Worm (Caenorhabditis elegans) whole organism, L2 larva: ENCODE data around the gene gpa-7.

ENCODE experiments used
- C34F6.9 ChIP-seq: fragments of 150-350 bp; optimal IDR thresholded peaks from 2 replicates; lab custom pipeline; 2014; ENCODE audit warnings: missing biosample characterization, missing genetic modification characterization
- Y55F3AM.14 ChIP-seq: fragments of 200-800 bp; sonication (Bioruptor generic); optimal IDR thresholded peaks from 2 replicates; lab custom pipeline; 2018; ENCODE audit warnings: mild to moderate bottlenecking, missing genetic modification characterization, missing compliant biosample characterization
- ZK546.5 ChIP-seq: sonication (generic microtip); optimal IDR thresholded peaks from 2 replicates; lab custom pipeline; 2017; ENCODE audit warnings: missing biosample characterization, missing genetic modification characterization
- alr-1 ChIP-seq: fragments of 150-350 bp; optimal IDR thresholded peaks from 2 replicates; lab custom pipeline; 2014; ENCODE audit warnings: missing biosample characterization, missing genetic modification characterization
- dmd-4 ChIP-seq: sonication (generic microtip); optimal IDR thresholded peaks from 2 replicates; lab custom pipeline; 2017; ENCODE audit warnings: missing biosample characterization, missing genetic modification characterization
- egl-27 ChIP-seq: sonication (generic microtip); optimal IDR thresholded peaks from 3 replicates; lab custom pipeline; 2017; ENCODE audit warnings: missing biosample characterization, missing genetic modification reagents, missing genetic modification characterization
- elt-1 ChIP-seq: fragments of 150-350 bp; optimal IDR thresholded peaks from 2 replicates; lab custom pipeline; 2014; ENCODE audit warnings: missing biosample characterization, missing genetic modification characterization
- elt-3 ChIP-seq: sonication (generic microtip); optimal IDR thresholded peaks from 2 replicates; lab custom pipeline; 2017; ENCODE audit warnings: missing biosample characterization, missing genetic modification characterization
- fos-1 ChIP-seq: fragments of 150-350 bp; optimal IDR thresholded peaks from 2 replicates; lab custom pipeline; 2014; ENCODE audit warnings: missing biosample characterization, missing genetic modification characterization
- lsy-2 ChIP-seq, 2 experiments: fragments of 150-350 bp in 1 of 2; sonication (generic microtip) in 1 of 2; optimal IDR thresholded peaks; 2 replicates each; lab custom pipeline; 2014 to 2017; ENCODE audit warnings: missing biosample characterization in 2 of 2, missing genetic modification characterization in 2 of 2
- mab-5 ChIP-seq: fragments of 150-350 bp; optimal IDR thresholded peaks from 2 replicates; lab custom pipeline; 2014; ENCODE audit warnings: missing biosample characterization, missing genetic modification characterization
- mbf-1 ChIP-seq: sonication (generic microtip); optimal IDR thresholded peaks from 2 replicates; lab custom pipeline; 2017; ENCODE audit warnings: missing biosample characterization, missing genetic modification characterization
- nhr-10 ChIP-seq: sonication (generic microtip); optimal IDR thresholded peaks from 2 replicates; lab custom pipeline; 2017; ENCODE audit warnings: missing biosample characterization, missing genetic modification characterization
- nhr-12 ChIP-seq: fragments of 150-350 bp; optimal IDR thresholded peaks from 2 replicates; lab custom pipeline; 2014; ENCODE audit warnings: missing biosample characterization, missing genetic modification characterization
- nhr-21 ChIP-seq: fragments of 150-350 bp; optimal IDR thresholded peaks from 2 replicates; lab custom pipeline; 2014; ENCODE audit warnings: missing biosample characterization, missing genetic modification characterization
- nhr-237 ChIP-seq: fragments of 150-350 bp; optimal IDR thresholded peaks from 2 replicates; lab custom pipeline; 2014; ENCODE audit warnings: missing biosample characterization, missing genetic modification characterization
- nhr-25 ChIP-seq: fragments of 150-350 bp; sonication (generic microtip); optimal IDR thresholded peaks from 3 replicates; lab custom pipeline; 2014; ENCODE audit warnings: missing biosample characterization, missing genetic modification characterization
- nhr-6 ChIP-seq: fragments of 150-350 bp; optimal IDR thresholded peaks from 2 replicates; lab custom pipeline; 2014; ENCODE audit warnings: missing biosample characterization, missing genetic modification characterization
- nhr-77 ChIP-seq: fragments of 150-350 bp; optimal IDR thresholded peaks from 2 replicates; lab custom pipeline; 2014; ENCODE audit warnings: missing biosample characterization, missing genetic modification characterization
- peb-1 ChIP-seq: fragments of 150-350 bp; optimal IDR thresholded peaks from 2 replicates; lab custom pipeline; 2014; ENCODE audit warnings: missing biosample characterization, missing genetic modification characterization
- unc-39 ChIP-seq: fragments of 150-350 bp; optimal IDR thresholded peaks from 2 replicates; lab custom pipeline; 2014; ENCODE audit warnings: missing biosample characterization, missing genetic modification characterization
- unc-55 ChIP-seq: fragments of 150-350 bp; sonication (generic microtip); optimal IDR thresholded peaks from 3 replicates; lab custom pipeline; 2014; ENCODE audit warnings: missing biosample characterization, missing genetic modification reagents, missing genetic modification characterization
- unc-62 ChIP-seq: fragments of 150-350 bp; optimal IDR thresholded peaks from 2 replicates; lab custom pipeline; 2014; ENCODE audit warnings: missing biosample characterization, missing genetic modification reagents, missing genetic modification characterization
- zag-1 ChIP-seq: fragments of 150-350 bp; optimal IDR thresholded peaks from 2 replicates; lab custom pipeline; 2014; ENCODE audit warnings: missing biosample characterization, missing genetic modification characterization
- ztf-1 ChIP-seq: fragments of 200-800 bp; sonication (Bioruptor generic); conservative IDR thresholded peaks from 2 replicates; pipeline ENCODE4 v1.3.6; 2022; ENCODE audit warnings: missing genetic modification characterization, missing compliant biosample characterization
- ztf-11 ChIP-seq: sonication (generic microtip); optimal IDR thresholded peaks from 2 replicates; lab custom pipeline; 2017; ENCODE audit warnings: missing biosample characterization, missing genetic modification characterization
- ztf-4 ChIP-seq: fragments of 150-350 bp; optimal IDR thresholded peaks from 2 replicates; lab custom pipeline; 2014; ENCODE audit warnings: missing biosample characterization, missing genetic modification characterization

gpa-7 gene

DNA sequence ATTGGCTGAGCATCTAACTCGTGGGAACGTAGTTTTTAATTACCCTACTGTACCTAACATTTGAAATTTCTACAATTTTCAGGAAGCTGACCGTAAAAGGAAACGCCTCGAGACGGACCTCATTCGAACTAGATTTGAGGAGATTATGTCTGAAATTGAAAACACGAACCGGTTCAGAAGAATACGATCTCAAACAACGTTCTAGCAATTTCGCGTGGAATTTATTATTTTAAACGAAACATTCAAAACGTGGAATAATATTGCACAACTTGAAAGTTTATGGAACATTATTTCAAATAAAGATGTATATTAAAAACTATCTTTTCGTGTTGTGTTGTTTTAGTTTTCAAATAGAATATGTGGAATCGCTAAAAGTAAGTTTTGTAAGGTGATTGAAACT lies 39.7 kb downstream of the gpa-7 start, which contains the start of gene F13B12.7:
Gene F13B12.7, plus strand, starts transcription at position 301 of the 400 bp plus-strand sequence.
- TF ChIP-seq fos-1 (tag; lab: Kevin White, UChicago) = no peak

DNA sequence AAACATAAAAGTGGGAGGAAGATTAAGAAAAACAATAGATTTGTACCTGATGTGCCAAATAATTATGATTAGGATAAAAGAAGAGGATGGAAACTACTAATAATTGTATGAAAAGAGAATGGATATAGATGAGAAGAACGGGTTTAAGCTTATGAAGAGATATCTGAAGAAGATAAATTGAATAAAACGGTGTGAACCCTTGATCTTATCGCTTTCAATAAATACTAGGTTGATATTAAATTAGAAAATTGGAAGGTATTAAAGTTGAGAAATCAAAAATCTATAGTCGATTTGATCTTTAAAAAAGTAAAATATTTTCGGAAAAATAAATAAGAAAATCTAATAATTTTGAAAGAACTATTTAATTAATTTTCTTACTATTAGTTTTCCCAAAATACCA lies 46.0 kb downstream of the gpa-7 start, which contains the start of gene F13B12.4:
Gene F13B12.4, minus strand, starts transcription at position 101 of the 400 bp plus-strand sequence.
- TF ChIP-seq peb-1 (tag; lab: Kevin White, UChicago) (no peak), unc-62 (GFP tag; lab: Kevin White, UChicago) (no peak), nhr-77 (tag; lab: Kevin White, UChicago) (no peak), mab-5 (no peak), ZK546.5 (no peak), ztf-11 (no peak), alr-1 (no peak), zag-1 (tag; lab: Kevin White, UChicago) (no peak), elt-1 (tag; lab: Kevin White, UChicago) (no peak), nhr-21 (tag; lab: Kevin White, UChicago) (no peak), egl-27 (tag; lab: Kevin White, UChicago) (no peak), nhr-12 (tag; lab: Kevin White, UChicago) (no peak), C34F6.9 (no peak)

DNA sequence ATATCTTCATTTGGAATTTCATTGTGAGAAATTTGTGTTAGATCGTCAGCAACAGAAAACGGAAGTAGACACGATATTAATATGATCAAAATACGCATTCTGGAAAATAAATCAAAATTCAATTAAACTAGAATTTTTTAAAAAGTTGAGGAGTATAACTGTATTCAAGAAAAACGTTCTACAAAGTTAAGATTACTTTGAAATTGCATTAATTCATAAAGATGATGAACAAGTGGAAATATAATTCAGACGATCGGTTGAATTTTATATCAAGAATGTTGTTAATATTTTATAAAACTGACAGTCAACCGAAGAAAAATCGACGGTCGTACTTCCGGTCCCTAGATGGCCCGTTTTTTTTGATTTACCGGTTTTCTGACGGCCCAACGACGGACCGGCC lies 49.2 kb downstream of the gpa-7 start, which contains the start of gene F01D4.8:
Gene F01D4.8, minus strand, starts transcription at position 101 of the 400 bp plus-strand sequence.
- TF ChIP-seq unc-55 (GFP tag; lab: Kevin White, UChicago) = no peak
- TF ChIP-seq mab-5 = no peak
- no peak for TF ChIP-seq mbf-1 (tag; lab: Kevin White, UChicago)
- TF ChIP-seq, all 48 proteins: peak for 0

DNA sequence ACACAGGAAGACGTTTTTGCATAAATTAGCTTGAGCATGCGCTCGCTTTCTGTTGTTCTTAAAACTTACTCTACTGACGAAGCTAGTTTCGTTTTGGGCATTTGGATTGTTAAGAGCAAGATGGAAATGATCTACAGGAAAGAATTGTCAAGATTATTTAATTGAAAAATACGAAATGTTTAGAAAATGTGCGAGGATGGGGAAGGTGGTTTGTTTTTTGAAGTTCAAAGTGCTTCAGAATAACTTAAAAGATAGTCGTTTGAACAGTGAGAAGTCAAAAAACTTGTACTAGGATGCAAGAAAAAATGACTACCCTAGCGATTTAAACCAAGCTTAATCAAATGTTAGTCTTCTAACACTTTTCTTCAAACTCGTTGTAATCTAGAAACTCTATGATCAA lies 53.3 kb downstream of the gpa-7 start, which contains the start of gene srb-17:
Gene srb-17, minus strand, starts transcription at position 101 of the 400 bp plus-strand sequence.
- TF ChIP-seq lsy-2 (tag; optimal IDR thresholded peaks at IDR 0.05; lab: Kevin White, UChicago) (no peak), ztf-1 (GFP tag; lab: Robert Waterston, UW) (no peak), dmd-4 (tag; lab: Kevin White, UChicago) (no peak), nhr-25 (no peak), unc-62 (GFP tag; lab: Kevin White, UChicago) (no peak), nhr-6 (no peak), mbf-1 (tag; lab: Kevin White, UChicago) (no peak), elt-3 (tag; lab: Kevin White, UChicago) (no peak), nhr-10 (tag; lab: Kevin White, UChicago) (no peak), ztf-4 (tag; lab: Kevin White, UChicago) (no peak), peb-1 (tag; lab: Kevin White, UChicago) (no peak), elt-1 (tag; lab: Kevin White, UChicago) (no peak), Y55F3AM.14 (no peak), nhr-237 (tag; lab: Kevin White, UChicago) (no peak), unc-39 (tag; lab: Kevin White, UChicago) (no peak)
